Worm (Caenorhabditis elegans): ENCODE results near the gene set-21.

- TF ChIP-seq dao-5 (tag; optimal IDR thresholded peaks at IDR 0.05), result no peak
- TF ChIP-seq W03F9.2 (tag; optimal IDR thresholded peaks at IDR 0.05), result no peak
- no peak for TF ChIP-seq him-1 (tag; optimal IDR thresholded peaks at IDR 0.05)
Measured at ce11 chrIV:4393942-4394460, 3.4 kb downstream of the set-21 start, which contains the start of gene ell-1.

All from whole organism, L4/young adult.